Comparison of ENCODE assay signal across 3 worm cellular contexts in genomic region chrV:9220444-9220843, ce11.
TF ChIP-seq lines count a peak whose summit lies in the region.

No protein-coding gene starts in this region.

TF ChIP-seq in whole organism, L1 larva, 84 proteins besides CTCF, POLR2A, EP300 and RAD21 (continued from another document):
- TF ChIP-seq lsy-2 (tag; optimal IDR thresholded peaks at IDR 0.05; lab: Kevin White, UChicago): peak; percentile 36 to 74
- TF ChIP-seq sox-4 (tag; optimal IDR thresholded peaks at IDR 0.05; lab: Kevin White, UChicago): no peak
- TF ChIP-seq skn-1 (tag; optimal IDR thresholded peaks at IDR 0.05; lab: Kevin White, UChicago): peak; percentile 54
- TF ChIP-seq ztf-11 (tag; optimal IDR thresholded peaks at IDR 0.05; lab: Kevin White, UChicago): no peak
- TF ChIP-seq sup-37 (GFP tag; optimal IDR thresholded peaks at IDR 0.05; lab: Kevin White, UChicago): no peak
- no peak for TF ChIP-seq ama-1 (optimal IDR thresholded peaks at IDR 0.05; lab: Kevin White, UChicago)
- no peak for TF ChIP-seq nhr-12 (tag; optimal IDR thresholded peaks at IDR 0.05; lab: Kevin White, UChicago)
- peak; percentile 44 for TF ChIP-seq nhr-85 (tag; lab: Kevin White, UChicago)
- no peak for TF ChIP-seq zip-4 (GFP tag; optimal IDR thresholded peaks at IDR 0.05; lab: Kevin White, UChicago)
- peak; percentile 54 to 88 for TF ChIP-seq efl-1 (optimal IDR thresholded peaks at IDR 0.05; lab: Kevin White, UChicago)
- TF ChIP-seq efl-1 (GFP tag; optimal IDR thresholded peaks at IDR 0.05 in 1 of 2; lab: Kevin White, UChicago): peak; percentile 90 to 99
- TF ChIP-seq nhr-90 (tag; optimal IDR thresholded peaks at IDR 0.05; lab: Kevin White, UChicago; ENCODE audit: poor library complexity): no peak
- TF ChIP-seq rnt-1 (tag; optimal IDR thresholded peaks at IDR 0.05; lab: Kevin White, UChicago): peak; percentile 33
- peak; percentile 20 for TF ChIP-seq mep-1 (tag; optimal IDR thresholded peaks at IDR 0.05; lab: Kevin White, UChicago)
- no peak for TF ChIP-seq fkh-4 (tag; optimal IDR thresholded peaks at IDR 0.05; lab: Kevin White, UChicago; ENCODE audit: borderline replicate concordance)
- peak in 2 of 3 experiments; percentile 45 to 68 for TF ChIP-seq ceh-82 (tag; optimal IDR thresholded peaks at IDR 0.05; lab: Kevin White, UChicago)
- TF ChIP-seq blmp-1 (tag; optimal IDR thresholded peaks at IDR 0.05; lab: Kevin White, UChicago): peak; percentile 62

TF ChIP-seq in whole organism, L2 larva, 48 proteins besides CTCF, POLR2A, EP300 and RAD21 (continued from another document):
- TF ChIP-seq ama-1 (optimal IDR thresholded peaks at IDR 0.05; lab: Kevin White, UChicago) (no peak), skn-1 (tag; optimal IDR thresholded peaks at IDR 0.05; lab: Kevin White, UChicago) (no peak), ZK546.5 (tag; optimal IDR thresholded peaks at IDR 0.05; lab: Kevin White, UChicago) (no peak), nhr-25 (tag; optimal IDR thresholded peaks at IDR 0.05; lab: Kevin White, UChicago) (no peak), nhr-21 (tag; optimal IDR thresholded peaks at IDR 0.05; lab: Kevin White, UChicago) (no peak), nhr-10 (tag; optimal IDR thresholded peaks at IDR 0.05; lab: Kevin White, UChicago) (no peak), snpc-4 (tag; optimal IDR thresholded peaks at IDR 0.05; lab: Kevin White, UChicago) (no peak), peb-1 (tag; optimal IDR thresholded peaks at IDR 0.05; lab: Kevin White, UChicago) (no peak), ztf-11 (tag; optimal IDR thresholded peaks at IDR 0.05; lab: Kevin White, UChicago) (no peak), ceh-16 (tag; optimal IDR thresholded peaks at IDR 0.05; lab: Kevin White, UChicago) (no peak), dmd-4 (tag; optimal IDR thresholded peaks at IDR 0.05; lab: Kevin White, UChicago) (no peak)

TF ChIP-seq in whole organism, L3 larva, 47 proteins besides CTCF, POLR2A, EP300 and RAD21 (continued from another document):
- no peak for TF ChIP-seq nhr-12 (tag; optimal IDR thresholded peaks at IDR 0.05; lab: Kevin White, UChicago)
- TF ChIP-seq tbx-2 (tag; optimal IDR thresholded peaks at IDR 0.05; lab: Kevin White, UChicago): no peak
- TF ChIP-seq jun-1 (tag; optimal IDR thresholded peaks at IDR 0.05; lab: Kevin White, UChicago): no peak
- TF ChIP-seq ceh-16 (tag; optimal IDR thresholded peaks at IDR 0.05; lab: Kevin White, UChicago): no peak
- TF ChIP-seq lsy-12 (tag; optimal IDR thresholded peaks at IDR 0.05; lab: Kevin White, UChicago): no peak
- TF ChIP-seq fos-1 (tag; optimal IDR thresholded peaks at IDR 0.05; lab: Kevin White, UChicago): no peak
- TF ChIP-seq unc-39 (tag; optimal IDR thresholded peaks at IDR 0.05; lab: Kevin White, UChicago): no peak
- peak; percentile 77 for TF ChIP-seq pha-4 (tag; optimal IDR thresholded peaks at IDR 0.05; lab: Kevin White, UChicago)
- no peak for TF ChIP-seq nhr-76 (tag; optimal IDR thresholded peaks at IDR 0.05; lab: Kevin White, UChicago)
- TF ChIP-seq snpc-4 (tag; optimal IDR thresholded peaks at IDR 0.05; lab: Kevin White, UChicago): no peak
